Worm (Caenorhabditis elegans) whole organism, L4 larva: ENCODE results near the gene msp-152.

Source experiments
- F44E2.7 ChIP-seq: fragments of 200-800 bp; sonication (Bioruptor generic); IDR thresholded peaks from 2 replicates; pipeline ENCODE4 v2.1.2; 2022; ENCODE audit warnings: missing genetic modification characterization, missing compliant biosample characterization
- Y5F2A.4 ChIP-seq: fragments of 200-800 bp; sonication (Bioruptor generic); optimal IDR thresholded peaks from 2 replicates; lab custom pipeline; 2018; ENCODE audit warnings: mild to moderate bottlenecking, missing genetic modification characterization, missing compliant biosample characterization
- arid-1 ChIP-seq: fragments of 200-800 bp; sonication (Bioruptor generic); conservative IDR thresholded peaks from 2 replicates; pipeline ENCODE4 v1.3.6; 2022; ENCODE audit warnings: missing genetic modification reagents, missing genetic modification characterization, missing compliant biosample characterization
- ces-1 ChIP-seq: fragments of 150-350 bp; sonication (generic microtip); optimal IDR thresholded peaks from 4 replicates; lab custom pipeline; 2014; ENCODE audit warnings: missing biosample characterization, missing genetic modification reagents, missing genetic modification characterization
- dpl-1 ChIP-seq: fragments of 150-350 bp; optimal IDR thresholded peaks from 2 replicates; lab custom pipeline; 2014; ENCODE audit warnings: missing biosample characterization, missing genetic modification reagents, missing genetic modification characterization
- lin-15B ChIP-seq: fragments of 150-350 bp; sonication (generic microtip); optimal IDR thresholded peaks from 3 replicates; lab custom pipeline; 2014; ENCODE audit warnings: missing biosample characterization, missing genetic modification characterization
- mxl-2 ChIP-seq: fragments of 200-800 bp; sonication (Bioruptor generic); conservative IDR thresholded peaks from 2 replicates; pipeline ENCODE4 v1.3.6; 2022; ENCODE audit warnings: missing genetic modification reagents, missing genetic modification characterization, missing compliant biosample characterization
- nhr-237 ChIP-seq: sonication (generic microtip); optimal IDR thresholded peaks from 2 replicates; lab custom pipeline; 2017; ENCODE audit warnings: missing biosample characterization, missing genetic modification characterization
- nhr-41 ChIP-seq: fragments of 200-800 bp; sonication (Bioruptor generic); IDR thresholded peaks from 2 replicates; pipeline ENCODE4 v1.3.6; 2022; ENCODE audit warnings: missing genetic modification reagents, missing genetic modification characterization, missing compliant biosample characterization
- pha-4 ChIP-seq, 2 experiments: fragments of 150-350 bp in 1 of 2; fragments of 200-800 bp in 1 of 2; sonication (Bioruptor generic) in 1 of 2; IDR thresholded peaks in 1 of 2; optimal IDR thresholded peaks in 1 of 2; 2 replicates each; pipeline versions ENCODE4 v1.3.6 to Lab custom; 2014 to 2022; ENCODE audit warnings: missing genetic modification characterization in 2 of 2, missing genetic modification reagents in 2 of 2, missing biosample characterization in 1 of 2, missing compliant biosample characterization in 1 of 2
- ztf-11 ChIP-seq: fragments of 150-350 bp; optimal IDR thresholded peaks from 2 replicates; lab custom pipeline; 2014; ENCODE audit warnings: missing biosample characterization, missing genetic modification characterization

ce11 chrII:4883412-4883811, 49.4 kb upstream of the msp-152 start, which contains the start of gene gst-8:
- no peak for TF ChIP-seq F44E2.7 (GFP tag; lab: Robert Waterston, UW)
- no peak for TF ChIP-seq nhr-41
- no peak for TF ChIP-seq lin-15B (tag; lab: Kevin White, UChicago)
- no peak for TF ChIP-seq nhr-237 (tag; lab: Kevin White, UChicago)
- no peak for TF ChIP-seq arid-1 (GFP tag; lab: Robert Waterston, UW)
- TF ChIP-seq pha-4 (GFP tag; IDR thresholded peaks at IDR 0.05; lab: Robert Waterston, UW), result no peak
- TF ChIP-seq pha-4 (tag; optimal IDR thresholded peaks at IDR 0.05; lab: Kevin White, UChicago), result no peak
- TF ChIP-seq dpl-1 (GFP tag; lab: Kevin White, UChicago), result no peak
- TF ChIP-seq ces-1, result no peak
- TF ChIP-seq ztf-11 (tag; lab: Kevin White, UChicago), result no peak
- TF ChIP-seq Y5F2A.4 (GFP tag; lab: Kevin White, UChicago), result no peak
- no peak for TF ChIP-seq mxl-2 (GFP tag; lab: Robert Waterston, UW)
